Worm (Caenorhabditis elegans) whole organism, L1 larva: ENCODE measurements around the gene srz-29.
"Not testable (repeated sequence)": the region's sequence is repeated elsewhere in the genome, so short reads cannot be mapped to it uniquely, and the experiment has no call there.

Experiments
- C04F5.9 ChIP-seq: sonication (generic microtip); optimal IDR thresholded peaks from 2 replicates; lab custom pipeline; 2016; ENCODE audit warnings: missing genetic modification characterization, missing compliant biosample characterization
- C16A3.4 ChIP-seq: fragments of 150-350 bp; optimal IDR thresholded peaks from 2 replicates; lab custom pipeline; 2014; ENCODE audit warnings: missing biosample characterization, missing genetic modification characterization
- aly-2 ChIP-seq: fragments of 150-350 bp; optimal IDR thresholded peaks from 2 replicates; lab custom pipeline; 2014; ENCODE audit warnings: missing biosample characterization, missing genetic modification characterization
- ceh-63 ChIP-seq: fragments of 200-800 bp; sonication (Bioruptor generic); optimal IDR thresholded peaks from 2 replicates; lab custom pipeline; 2018; ENCODE audit warnings: mild to moderate bottlenecking, missing genetic modification characterization, missing compliant biosample characterization
- ceh-88 ChIP-seq: fragments of 200-800 bp; sonication (Bioruptor generic); IDR thresholded peaks from 2 replicates; pipeline ENCODE4 v1.3.6; 2022; ENCODE audit warnings: missing genetic modification characterization, missing compliant biosample characterization
- ceh-90 ChIP-seq: sonication (generic microtip); optimal IDR thresholded peaks from 2 replicates; lab custom pipeline; 2016; ENCODE audit warnings: missing genetic modification characterization, missing compliant biosample characterization
- ces-1 ChIP-seq: fragments of 150-350 bp; optimal IDR thresholded peaks from 2 replicates; lab custom pipeline; 2014; ENCODE audit warnings: missing biosample characterization, missing genetic modification reagents, missing genetic modification characterization
- dpl-1 ChIP-seq, 3 experiments: fragments of 150-350 bp in 2 of 3; sonication (generic microtip) in 1 of 3; optimal IDR thresholded peaks; 2 replicates each; lab custom pipeline; 2014 to 2017; ENCODE audit warnings: missing biosample characterization in 3 of 3, missing genetic modification characterization in 3 of 3, missing genetic modification reagents in 3 of 3
- dsc-1 ChIP-seq: sonication (generic microtip); optimal IDR thresholded peaks from 2 replicates; lab custom pipeline; 2016; ENCODE audit warnings: mild to moderate bottlenecking, missing genetic modification characterization, missing compliant biosample characterization
- egl-27 ChIP-seq, 2 experiments: fragments of 150-350 bp in 1 of 2; sonication (generic microtip); optimal IDR thresholded peaks; 3 replicates each; lab custom pipeline; 2017 to 2018; ENCODE audit warnings: missing biosample characterization in 2 of 2, missing genetic modification characterization in 2 of 2, missing genetic modification reagents in 2 of 2
- elt-3 ChIP-seq, 6 experiments: fragments of 150-350 bp in 1 of 6; sonication (generic microtip); optimal IDR thresholded peaks; 2 replicates each; lab custom pipeline; 2017 to 2018; ENCODE audit warnings: missing biosample characterization in 6 of 6, missing genetic modification characterization in 6 of 6, inconsistent platforms in 1 of 6
- fkh-4 ChIP-seq: sonication (generic microtip); optimal IDR thresholded peaks from 2 replicates; lab custom pipeline; 2016; ENCODE audit warnings: missing compliant biosample characterization, missing genetic modification characterization, borderline replicate concordance
- grh-1 ChIP-seq: fragments of 200-800 bp; sonication (Bioruptor generic); IDR thresholded peaks from 2 replicates; pipeline ENCODE4 v1.3.6; 2022; ENCODE audit warnings: missing genetic modification reagents, missing genetic modification characterization, missing compliant biosample characterization
- hpl-2 ChIP-seq: fragments of 150-350 bp; optimal IDR thresholded peaks from 2 replicates; lab custom pipeline; 2014; ENCODE audit warnings: missing biosample characterization, missing genetic modification reagents, missing genetic modification characterization
- irx-1 ChIP-seq: sonication (generic microtip); optimal IDR thresholded peaks from 2 replicates; lab custom pipeline; 2016; ENCODE audit warnings: missing genetic modification characterization, missing compliant biosample characterization
- jun-1 ChIP-seq: fragments of 150-350 bp; optimal IDR thresholded peaks from 2 replicates; lab custom pipeline; 2014; ENCODE audit warnings: missing biosample characterization, missing genetic modification reagents, missing genetic modification characterization
- mdl-1 ChIP-seq, 2 experiments: fragments of 150-350 bp; optimal IDR thresholded peaks; 2 replicates each; lab custom pipeline; 2014 to 2017; ENCODE audit warnings: missing biosample characterization in 2 of 2, missing genetic modification characterization in 2 of 2, inconsistent platforms in 1 of 2
- mef-2 ChIP-seq: fragments of 150-350 bp; optimal IDR thresholded peaks from 2 replicates; lab custom pipeline; 2014; ENCODE audit warnings: missing biosample characterization, missing genetic modification characterization
- nhr-19 ChIP-seq: fragments of 200-800 bp; sonication (Bioruptor generic); conservative IDR thresholded peaks from 2 replicates; pipeline ENCODE4 v1.3.6; 2022; ENCODE audit warnings: missing genetic modification characterization, missing compliant biosample characterization
- nhr-237 ChIP-seq: fragments of 150-350 bp; optimal IDR thresholded peaks from 2 replicates; lab custom pipeline; 2014; ENCODE audit warnings: missing biosample characterization, missing genetic modification characterization
- nhr-71 ChIP-seq: sonication (generic microtip); optimal IDR thresholded peaks from 2 replicates; lab custom pipeline; 2016; ENCODE audit warnings: mild to moderate bottlenecking, missing genetic modification characterization, moderate library complexity, missing compliant biosample characterization
- nhr-84 ChIP-seq: sonication (generic microtip); optimal IDR thresholded peaks from 2 replicates; lab custom pipeline; 2017; ENCODE audit warnings: missing biosample characterization, missing genetic modification characterization
- nhr-90 ChIP-seq: sonication (generic microtip); optimal IDR thresholded peaks from 2 replicates; lab custom pipeline; 2016; ENCODE audit warnings: mild to moderate bottlenecking, missing genetic modification characterization, missing compliant biosample characterization; ENCODE audit not compliant: poor library complexity
- rnt-1 ChIP-seq: sonication (generic microtip); optimal IDR thresholded peaks from 2 replicates; lab custom pipeline; 2016; ENCODE audit warnings: mild to moderate bottlenecking, missing genetic modification characterization, moderate library complexity, missing compliant biosample characterization
- skn-1 ChIP-seq: fragments of 150-350 bp; optimal IDR thresholded peaks from 2 replicates; lab custom pipeline; 2014; ENCODE audit warnings: missing biosample characterization, missing genetic modification characterization
- snpc-4 ChIP-seq: fragments of 150-350 bp; optimal IDR thresholded peaks from 2 replicates; lab custom pipeline; 2014; ENCODE audit warnings: missing biosample characterization, missing genetic modification characterization
- sox-4 ChIP-seq: sonication (generic microtip); optimal IDR thresholded peaks from 2 replicates; lab custom pipeline; 2016; ENCODE audit warnings: missing genetic modification characterization, missing compliant biosample characterization
- sptf-1 ChIP-seq: fragments of 150-350 bp; optimal IDR thresholded peaks from 2 replicates; lab custom pipeline; 2014; ENCODE audit warnings: missing biosample characterization, missing genetic modification characterization
- unc-130 ChIP-seq: fragments of 150-350 bp; optimal IDR thresholded peaks from 2 replicates; lab custom pipeline; 2017; ENCODE audit warnings: missing biosample characterization, missing genetic modification characterization, inconsistent platforms
- unc-86 ChIP-seq: sonication (generic microtip); optimal IDR thresholded peaks from 2 replicates; lab custom pipeline; 2016; ENCODE audit warnings: missing genetic modification characterization, missing compliant biosample characterization
- vab-15 ChIP-seq: sonication (generic microtip); optimal IDR thresholded peaks from 2 replicates; lab custom pipeline; 2017; ENCODE audit warnings: missing genotype, mild to moderate bottlenecking, missing genetic modification characterization, missing compliant biosample characterization
- xbp-1 ChIP-seq: sonication (generic microtip); optimal IDR thresholded peaks from 2 replicates; lab custom pipeline; 2016; ENCODE audit warnings: missing genetic modification characterization, missing compliant biosample characterization
- zip-4 ChIP-seq: fragments of 200-800 bp; sonication (Bioruptor generic); optimal IDR thresholded peaks from 2 replicates; lab custom pipeline; 2018; ENCODE audit warnings: mild to moderate bottlenecking, missing genetic modification characterization, moderate library complexity, missing compliant biosample characterization
- ztf-11 ChIP-seq, 2 experiments: sonication (generic microtip); optimal IDR thresholded peaks; 2 replicates each; lab custom pipeline; 2016 to 2017; ENCODE audit warnings: missing genetic modification characterization in 2 of 2, missing biosample characterization in 1 of 2, missing compliant biosample characterization in 1 of 2
- ztf-4 ChIP-seq: fragments of 150-350 bp; optimal IDR thresholded peaks from 2 replicates; lab custom pipeline; 2014; ENCODE audit warnings: missing biosample characterization, missing genetic modification characterization

srz-29 gene

ce11 chrIV:13662570-13662969 is 16.8 kb upstream of the srz-29 start, which contains the start of gene Y45F10C.2:
TSS of gene Y45F10C.2 (minus strand) at chrIV:13662670.
- TF ChIP-seq ces-1 (GFP tag; lab: Kevin White, UChicago); sox-4 (tag; lab: Kevin White, UChicago); nhr-19: not testable (repeated sequence)

DNA sequence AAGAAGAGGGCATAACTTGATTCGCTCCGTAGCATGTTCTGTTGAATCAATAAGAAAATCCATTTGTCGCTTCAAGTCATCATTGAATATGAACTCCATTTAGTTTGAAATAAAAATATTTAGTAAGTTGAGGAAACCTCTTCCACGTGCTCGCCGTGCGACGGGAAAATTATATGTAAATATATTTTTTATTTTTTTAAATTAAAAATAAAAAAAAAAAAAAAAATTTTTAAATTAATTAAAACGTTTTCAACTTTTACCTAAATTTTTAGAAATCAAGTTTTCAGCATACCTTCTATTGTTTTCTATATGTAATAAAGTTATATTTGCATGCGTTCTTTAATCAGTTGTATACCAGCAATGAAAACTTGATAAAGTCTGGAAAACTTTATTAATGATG is 13.7 kb upstream of the srz-29 start, which contains the start of gene Y45F10C.1:
TSS of gene Y45F10C.1 (minus strand) at position 101 of the 400 bp plus-strand sequence.
- TF ChIP-seq rnt-1 (tag; lab: Kevin White, UChicago); ceh-90 (tag; lab: Kevin White, UChicago); nhr-19: not testable (repeated sequence)

- not testable (repeated sequence) for TF ChIP-seq nhr-90 (tag; lab: Kevin White, UChicago); mdl-1 (tag; optimal IDR thresholded peaks at IDR 0.05; lab: Kevin White, UChicago); egl-27 (tag; optimal IDR thresholded peaks at IDR 0.05; lab: Kevin White, UChicago)
Measured at ce11 chrIV:13652023-13652422, 6.3 kb upstream of the srz-29 start, which contains the start of gene Y45F10C.6. TSS of gene Y45F10C.6 (plus strand) at chrIV:13652323.

DNA sequence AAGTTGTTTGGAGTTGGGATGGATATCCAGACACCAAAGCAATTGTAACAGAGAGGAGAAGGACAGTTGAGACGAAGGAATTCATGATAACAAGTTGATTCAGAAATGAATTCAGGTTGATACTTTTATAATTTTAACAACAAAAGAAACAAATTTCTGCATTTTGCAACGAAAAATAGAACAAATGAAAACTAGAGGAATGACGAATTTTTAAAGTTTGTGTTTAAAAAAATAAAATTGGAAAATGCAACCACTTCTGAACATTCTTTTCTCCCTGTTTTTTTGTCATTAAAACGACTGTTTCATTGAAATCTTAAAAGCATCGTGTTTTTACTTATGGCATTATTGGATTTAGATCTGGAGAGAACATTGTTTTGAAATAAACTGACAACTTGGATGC is 5.7 kb upstream of the srz-29 start, which contains the start of gene C08F11.12:
TSS of gene C08F11.12 (minus strand) at position 101 of the 400 bp plus-strand sequence.
- not testable (repeated sequence) for TF ChIP-seq sox-4 (tag; lab: Kevin White, UChicago); C16A3.4; zip-4 (GFP tag; lab: Kevin White, UChicago)

DNA sequence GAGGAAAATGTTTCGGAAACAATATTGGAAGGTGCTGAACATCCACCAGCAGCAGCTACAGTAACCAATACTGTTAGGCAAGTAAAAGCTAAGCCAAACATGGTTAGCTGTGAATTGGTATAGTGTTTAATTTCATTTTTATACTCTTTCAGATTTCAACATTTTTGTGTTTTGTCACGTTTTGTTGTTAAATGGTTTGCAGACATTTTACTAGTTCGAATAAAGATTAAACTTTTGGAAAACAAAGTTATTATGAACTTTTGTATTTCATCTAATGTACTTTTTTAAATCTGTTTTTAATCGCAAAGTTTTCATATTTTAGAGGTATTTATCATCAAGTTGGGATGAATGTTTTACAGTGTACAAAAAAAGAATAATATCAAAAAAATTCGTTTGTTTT is 4.5 kb upstream of the srz-29 start, which contains the start of gene C08F11.17:
TSS of gene C08F11.17 (minus strand) at position 101 of the 400 bp plus-strand sequence.
- no peak for TF ChIP-seq egl-27 (tag; optimal IDR thresholded peaks at IDR 0.05; lab: Kevin White, UChicago)
- no peak for TF ChIP-seq ceh-63
- TF ChIP-seq ceh-88 = no peak
- no peak for TF ChIP-seq sptf-1 (tag; lab: Kevin White, UChicago)
- no peak for TF ChIP-seq vab-15 (tag; lab: Kevin White, UChicago)
- no peak for TF ChIP-seq nhr-90 (tag; lab: Kevin White, UChicago)
- no peak for TF ChIP-seq jun-1 (tag; lab: Kevin White, UChicago)
- no peak for TF ChIP-seq nhr-237
- no peak for TF ChIP-seq fkh-4 (tag; lab: Kevin White, UChicago)
- TF ChIP-seq xbp-1 = no peak
- TF ChIP-seq, all 84 proteins: peak for 0

DNA sequence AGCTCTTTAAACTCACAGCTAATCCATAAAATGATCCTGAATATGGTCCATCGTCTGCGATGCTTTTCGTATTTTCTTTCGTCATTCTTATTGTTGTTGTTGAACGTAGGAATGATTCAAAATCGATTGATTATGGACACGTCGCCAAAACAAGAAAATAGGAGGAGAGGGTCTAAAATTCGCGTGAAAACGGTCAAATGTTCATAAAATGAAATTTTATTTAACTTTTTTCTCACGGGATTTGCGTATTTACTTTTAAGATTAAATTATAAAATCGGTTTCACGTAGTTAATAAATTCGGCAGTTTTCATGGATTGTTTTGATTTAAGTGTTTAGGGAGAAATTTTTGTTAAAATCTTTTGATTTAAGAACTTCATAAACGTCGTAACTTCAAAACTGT is 3.4 kb upstream of the srz-29 start, which contains the start of gene C08F11.10:
TSS of gene C08F11.10 (minus strand) at position 101 of the 400 bp plus-strand sequence.
- TF ChIP-seq hpl-2 (no peak), ztf-4 (no peak), C04F5.9 (tag; lab: Kevin White, UChicago) (no peak), mef-2 (tag; lab: Kevin White, UChicago) (no peak), dsc-1 (no peak), unc-130 (tag; lab: Kevin White, UChicago) (no peak), snpc-4 (tag; lab: Kevin White, UChicago) (no peak), jun-1 (tag; lab: Kevin White, UChicago) (no peak)
- TF ChIP-seq, all 84 proteins: peak for 0

ce11 chrIV:13647558-13647957 is 1.8 kb upstream of the srz-29 start, which contains the start of gene ule-4:
TSS of gene ule-4 (minus strand) at chrIV:13647658.
- TF ChIP-seq elt-3 (tag; optimal IDR thresholded peaks at IDR 0.05; lab: Kevin White, UChicago) (no peak), nhr-84 (tag; lab: Kevin White, UChicago) (no peak), aly-2 (tag; lab: Kevin White, UChicago) (no peak), ces-1 (GFP tag; lab: Kevin White, UChicago) (no peak), dsc-1 (no peak), irx-1 (no peak), jun-1 (tag; lab: Kevin White, UChicago) (no peak), ztf-4 (no peak), ztf-11 (tag; optimal IDR thresholded peaks at IDR 0.05; lab: Kevin White, UChicago) (no peak), skn-1 (tag; lab: Kevin White, UChicago) (no peak), nhr-71 (tag; lab: Kevin White, UChicago) (no peak), dpl-1 (GFP tag; optimal IDR thresholded peaks at IDR 0.05; lab: Kevin White, UChicago) (no peak), grh-1 (GFP tag; lab: Robert Waterston, UW) (no peak), sptf-1 (tag; lab: Kevin White, UChicago) (no peak), unc-86 (tag; lab: Kevin White, UChicago) (no peak)
